Fruit fly (Drosophila melanogaster): Measurements from ENCODE around the gene Hcs.

Gene Hcs

DNA sequence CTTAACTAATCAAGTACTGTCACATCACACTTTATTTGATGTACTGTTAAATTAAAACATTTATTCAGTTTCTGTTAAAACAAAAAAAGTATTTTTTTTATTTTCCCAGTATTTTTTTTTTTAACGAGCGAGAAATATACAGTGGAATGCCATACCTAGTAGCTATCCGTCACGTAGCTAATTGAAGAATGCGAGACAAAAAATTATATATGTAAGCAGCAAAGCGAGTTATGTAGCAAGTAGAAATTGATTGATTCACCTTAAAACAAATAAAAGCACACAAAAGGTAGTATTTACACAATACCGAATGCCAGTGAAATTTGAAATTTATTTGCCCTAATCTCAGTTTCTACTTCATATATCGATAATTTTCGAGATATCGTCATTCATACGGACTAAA lies 35.9 kb upstream of the Hcs start (continued):
- TF ChIP-seq Dll (GFP tag; IDR thresholded peaks at IDR 0.05; ENCODE audit: partially characterized antibody) = 0 out of 4 replicates have a peak, but pooled peaks have one; percentile 30
- TF ChIP-seq kay (GFP tag; optimal IDR thresholded peaks at IDR 0.05) = no peak
- no peak for TF ChIP-seq CG12299 (tag; optimal IDR thresholded peaks at IDR 0.05)
- TF ChIP-seq zen (tag; optimal IDR thresholded peaks at IDR 0.05) = peak; percentile 87
- TF ChIP-seq pzg (GFP tag; optimal IDR thresholded peaks at IDR 0.05) = peak; percentile 26
- TF ChIP-seq Doc2 (GFP tag; IDR thresholded peaks at IDR 0.05) = no peak
- TF ChIP-seq CG13287 (GFP tag; IDR thresholded peaks at IDR 0.05; ENCODE audit: partially characterized antibody) = peak; percentile 43; the same call in 1 of the 2 replicates
- no peak for TF ChIP-seq Vsx1 (GFP tag; optimal IDR thresholded peaks at IDR 0.05)
- peak; percentile 100 for TF ChIP-seq stwl (tag; optimal IDR thresholded peaks at IDR 0.05)
- TF ChIP-seq Ptx1 (GFP tag; IDR thresholded peaks at IDR 0.05) = no peak
- no peak for TF ChIP-seq Hmr (GFP tag; optimal IDR thresholded peaks at IDR 0.05)
- TF ChIP-seq CG7357 (GFP tag; IDR thresholded peaks at IDR 0.05) = no peak
- TF ChIP-seq CG10321 (GFP tag; IDR thresholded peaks at IDR 0.05) = no peak
- no peak for TF ChIP-seq Hr51 (GFP tag; optimal IDR thresholded peaks at IDR 0.05)
- no peak for TF ChIP-seq CG34376 (GFP tag; optimal IDR thresholded peaks at IDR 0.05)
- no peak for TF ChIP-seq CG3726 (GFP tag; IDR thresholded peaks at IDR 0.05)
- no peak for TF ChIP-seq br (optimal IDR thresholded peaks at IDR 0.05)
- TF ChIP-seq pum (GFP tag; optimal IDR thresholded peaks at IDR 0.05) = no peak
- TF ChIP-seq CkIIα-i1 (GFP tag; IDR thresholded peaks at IDR 0.05) = no peak
- TF ChIP-seq CoRest (tag; optimal IDR thresholded peaks at IDR 0.05) = peak; percentile 46
- TF ChIP-seq wek (GFP tag; optimal IDR thresholded peaks at IDR 0.05) = no peak
- peak; percentile 35 for TF ChIP-seq CG33213 (GFP tag; optimal IDR thresholded peaks at IDR 0.05)
- no peak for TF ChIP-seq CG5953 (GFP tag; IDR thresholded peaks at IDR 0.05)
- no peak for TF ChIP-seq YL-1 (GFP tag; optimal IDR thresholded peaks at IDR 0.05)
- TF ChIP-seq peb (GFP tag; IDR thresholded peaks at IDR 0.05) = no peak
- no peak for TF ChIP-seq z (GFP tag; IDR thresholded peaks at IDR 0.05)
- peak; percentile 27 for TF ChIP-seq trem (tag; optimal IDR thresholded peaks at IDR 0.05)
- TF ChIP-seq gsb-n (tag; optimal IDR thresholded peaks at IDR 0.05) = peak; percentile 19
- TF ChIP-seq sd (tag; optimal IDR thresholded peaks at IDR 0.05) = peak; percentile 94
- TF ChIP-seq CG10147 (GFP tag; optimal IDR thresholded peaks at IDR 0.05) = no peak
- no peak for TF ChIP-seq wor (GFP tag; IDR thresholded peaks at IDR 0.05)
- no peak; the same call in 2 of the 3 replicates for TF ChIP-seq jigr1 (GFP tag; IDR thresholded peaks at IDR 0.05)
- TF ChIP-seq Nf-YC (tag; optimal IDR thresholded peaks at IDR 0.05) = no peak
- TF ChIP-seq prd (optimal IDR thresholded peaks at IDR 0.05) = no peak
- TF ChIP-seq prd (GFP tag; IDR thresholded peaks at IDR 0.05) = peak; percentile 19; the same call in 2 of the 3 replicates
- no peak for TF ChIP-seq onecut (GFP tag; IDR thresholded peaks at IDR 0.05)
- TF ChIP-seq CG4328 (GFP tag; optimal IDR thresholded peaks at IDR 0.05) = no peak
- TF ChIP-seq Awh (GFP tag; IDR thresholded peaks at IDR 0.05) = no peak
- no peak for TF ChIP-seq CG9215 (GFP tag; IDR thresholded peaks at IDR 0.05)
- TF ChIP-seq GATAe (GFP tag; conservative IDR thresholded peaks at IDR 0.05) = no peak
- TF ChIP-seq CG17568 (GFP tag; optimal IDR thresholded peaks at IDR 0.05) = no peak
- TF ChIP-seq corto (GFP tag; optimal IDR thresholded peaks at IDR 0.05) = no peak
- peak; percentile 14 for TF ChIP-seq CG4820 (GFP tag; optimal IDR thresholded peaks at IDR 0.05)
- TF ChIP-seq seq (GFP tag; IDR thresholded peaks at IDR 0.05) = no peak
- no peak for TF ChIP-seq Deaf1 (tag; optimal IDR thresholded peaks at IDR 0.05)
- no peak for TF ChIP-seq phol (tag; optimal IDR thresholded peaks at IDR 0.05)
- TF ChIP-seq CG1602 (GFP tag; optimal IDR thresholded peaks at IDR 0.05) = no peak
- no peak for TF ChIP-seq maf-S (GFP tag; optimal IDR thresholded peaks at IDR 0.05)
- TF ChIP-seq CG7928 (GFP tag; optimal IDR thresholded peaks at IDR 0.05) = no peak
- no peak for TF ChIP-seq CG1792 (GFP tag; optimal IDR thresholded peaks at IDR 0.05)
- TF ChIP-seq sens (GFP tag) = no peak
- TF ChIP-seq sim (GFP tag; IDR thresholded peaks at IDR 0.05) = no peak
- no peak for TF ChIP-seq CG17802 (tag; optimal IDR thresholded peaks at IDR 0.05)

Data from whole organism, embryonic.